Fruit fly (Drosophila melanogaster): ENCODE results near the gene kis.

- TF ChIP-seq CG8478 (optimal IDR thresholded peaks at IDR 0.05) (no peak), CTCF (optimal IDR thresholded peaks at IDR 0.05) (no peak)
Observed at dm6 chr2L:221152-221551, 29.5 kb downstream of the kis start.

Measured in S2 (cell line).